Worm (Caenorhabditis elegans): ENCODE data around the gene zipt-2.3.

DNA sequence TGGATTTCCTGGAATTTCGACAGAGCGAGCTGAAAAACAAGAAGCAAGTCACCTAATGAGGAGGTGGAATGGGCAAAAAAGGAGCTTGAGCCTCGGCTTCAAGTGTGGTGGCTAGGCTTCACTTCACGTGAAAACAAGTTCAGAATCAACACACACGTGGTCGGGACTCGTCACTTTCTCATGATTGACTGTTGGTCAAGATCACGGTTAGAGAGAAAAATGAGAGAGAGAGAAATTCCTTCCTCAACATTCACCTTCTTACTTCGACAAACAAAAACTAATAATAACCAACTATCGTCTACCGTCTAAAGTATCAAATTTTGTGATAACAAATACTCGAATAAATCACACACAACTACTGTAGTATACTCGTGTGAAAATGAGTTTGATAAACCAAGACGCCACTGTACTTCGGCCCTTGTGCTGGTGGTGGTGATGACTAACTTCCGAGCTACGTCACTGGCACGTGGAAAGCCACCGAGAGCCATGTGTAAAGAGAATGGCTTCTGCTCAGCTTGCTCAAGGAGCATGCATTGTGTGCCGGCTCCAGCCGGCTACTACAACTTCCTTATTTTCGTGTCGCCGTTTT is 42.0 kb downstream of the zipt-2.3 start:
- TF ChIP-seq ztf-23 (GFP tag; IDR thresholded peaks at IDR 0.05) (no peak), tab-1 (GFP tag; IDR thresholded peaks at IDR 0.05) (no peak), flt-1 (GFP tag; IDR thresholded peaks at IDR 0.05) (no peak), ref-1 (GFP tag; conservative IDR thresholded peaks at IDR 0.05) (no peak), klf-2 (GFP tag; conservative IDR thresholded peaks at IDR 0.05) (no peak), med-1 (GFP tag; optimal IDR thresholded peaks at IDR 0.05; ENCODE audit: insufficient read depth) (no peak), T22C8.4 (GFP tag; IDR thresholded peaks at IDR 0.05) (no peak)

Measured in whole organism, midembryonic.